Fruit fly (Drosophila melanogaster): Measurements from ENCODE around the gene Est-Q.

Gene Est-Q

DNA sequence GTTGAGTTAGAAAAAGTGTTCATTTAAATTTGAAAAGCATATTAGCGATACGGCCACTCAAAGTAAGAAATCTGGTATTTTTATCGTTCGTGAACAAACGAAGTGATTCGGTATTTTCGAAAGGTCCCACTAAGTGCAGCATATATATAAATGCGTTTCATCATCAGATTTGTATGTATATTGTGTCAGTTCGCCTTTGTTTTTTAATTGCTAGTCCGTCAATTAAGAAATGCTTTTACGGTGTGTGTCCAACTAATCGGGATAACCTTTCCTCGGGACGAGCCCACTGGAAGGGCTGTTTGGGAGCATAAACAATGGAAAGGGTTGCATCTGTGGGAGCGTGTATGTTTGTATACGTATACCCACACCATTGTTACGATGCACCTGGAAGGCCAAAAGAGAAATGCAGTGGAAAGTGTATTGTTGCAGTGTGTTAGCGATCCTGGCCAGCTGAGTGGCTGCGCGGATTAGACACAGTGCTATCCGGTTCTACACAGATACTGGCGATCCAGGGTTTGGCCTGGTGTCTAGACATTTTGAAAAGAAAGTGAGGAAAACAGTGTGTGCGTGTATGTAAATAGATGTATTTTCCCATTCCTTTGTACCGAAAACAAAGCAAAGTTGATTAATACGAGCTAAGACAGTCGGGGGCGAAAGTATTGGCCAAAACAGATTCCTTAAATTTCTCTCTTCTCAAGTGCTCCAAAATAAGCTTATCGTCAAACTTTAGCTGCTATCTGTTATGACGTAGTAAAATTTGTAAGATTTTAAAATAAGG, 22.0 kb downstream of the Est-Q start, which contains the start of gene CG7611:
Gene CG7611, plus strand, starts transcription at position 128 of the 778 bp plus-strand sequence.
- TF ChIP-seq CG33017 (tag; optimal IDR thresholded peaks at IDR 0.05) (no peak), Mnt (GFP tag; optimal IDR thresholded peaks at IDR 0.05) (no peak), CG14711 (tag; optimal IDR thresholded peaks at IDR 0.05) (no peak), CG5204 (GFP tag; optimal IDR thresholded peaks at IDR 0.05) (no peak)

- TF ChIP-seq CG33017 (tag; optimal IDR thresholded peaks at IDR 0.05) (no peak), CG5204 (GFP tag; optimal IDR thresholded peaks at IDR 0.05) (no peak), cic (GFP tag; optimal IDR thresholded peaks at IDR 0.05) (peak; percentile 2), CG7045 (GFP tag; optimal IDR thresholded peaks at IDR 0.05) (peak; percentile 24), Clk (GFP tag; optimal IDR thresholded peaks at IDR 0.05) (peak; percentile 1), bab1 (GFP tag; optimal IDR thresholded peaks at IDR 0.05) (peak; percentile 4), CG12768 (GFP tag; optimal IDR thresholded peaks at IDR 0.05) (peak; percentile 18), CG7101 (tag; optimal IDR thresholded peaks at IDR 0.05) (peak; percentile 42), tj (GFP tag; optimal IDR thresholded peaks at IDR 0.05) (no peak), CG1620 (GFP tag; optimal IDR thresholded peaks at IDR 0.05) (peak; percentile 18), pad (GFP tag; optimal IDR thresholded peaks at IDR 0.05) (no peak), Crg-1 (GFP tag; optimal IDR thresholded peaks at IDR 0.05) (peak; percentile 31), kay (GFP tag; ENCODE audit: borderline replicate concordance) (no peak), ovo (GFP tag; optimal IDR thresholded peaks at IDR 0.05) (no peak), CG11617 (GFP tag; optimal IDR thresholded peaks at IDR 0.05) (peak; percentile 39), cnc (optimal IDR thresholded peaks at IDR 0.05) (no peak), toe (GFP tag; optimal IDR thresholded peaks at IDR 0.05) (no peak), Mnt (GFP tag; optimal IDR thresholded peaks at IDR 0.05) (peak; percentile 19), Hr96 (GFP tag; optimal IDR thresholded peaks at IDR 0.05) (no peak), CG14711 (tag; optimal IDR thresholded peaks at IDR 0.05) (no peak)
These were observed 23.1 kb downstream of the Est-Q start for dm6 chr3L:21524071-21524889.

dm6 chr3L:21529108-21529507, 27.9 kb downstream of the Est-Q start, which contains the start of gene Arv1:
Arv1 (minus strand) TSS chr3L:21529333.
- TF ChIP-seq kay (GFP tag; ENCODE audit: borderline replicate concordance): peak; percentile 91
- no peak for TF ChIP-seq CG12768 (GFP tag; optimal IDR thresholded peaks at IDR 0.05)
- no peak for TF ChIP-seq CG1620 (GFP tag; optimal IDR thresholded peaks at IDR 0.05)
- no peak for TF ChIP-seq tj (GFP tag; optimal IDR thresholded peaks at IDR 0.05)
- TF ChIP-seq Mnt (GFP tag; optimal IDR thresholded peaks at IDR 0.05): no peak
- TF ChIP-seq cic (GFP tag; optimal IDR thresholded peaks at IDR 0.05): no peak
- peak; percentile 28 for TF ChIP-seq bab1 (GFP tag; optimal IDR thresholded peaks at IDR 0.05)
- TF ChIP-seq Crg-1 (GFP tag; optimal IDR thresholded peaks at IDR 0.05): no peak
- no peak for TF ChIP-seq CG7101 (tag; optimal IDR thresholded peaks at IDR 0.05)

dm6 chr3L:21533270-21533948, 32.2 kb downstream of the Est-Q start, which contains the start of gene Mkrn1:
Mkrn1 (minus strand) TSS chr3L:21533713.
- TF ChIP-seq bab1 (GFP tag; optimal IDR thresholded peaks at IDR 0.05): peak; percentile 58
- no peak for TF ChIP-seq kay (GFP tag; ENCODE audit: borderline replicate concordance)
- TF ChIP-seq pad (GFP tag; optimal IDR thresholded peaks at IDR 0.05): no peak
- TF ChIP-seq CG11617 (GFP tag; optimal IDR thresholded peaks at IDR 0.05): no peak
- no peak for TF ChIP-seq Crg-1 (GFP tag; optimal IDR thresholded peaks at IDR 0.05)

- no peak for TF ChIP-seq Crg-1 (GFP tag; optimal IDR thresholded peaks at IDR 0.05)
- TF ChIP-seq ovo (GFP tag; optimal IDR thresholded peaks at IDR 0.05): no peak
- no peak for TF ChIP-seq Clk (GFP tag; optimal IDR thresholded peaks at IDR 0.05)
- no peak for TF ChIP-seq CG11617 (GFP tag; optimal IDR thresholded peaks at IDR 0.05)
- TF ChIP-seq tj (GFP tag; optimal IDR thresholded peaks at IDR 0.05): no peak
- no peak for TF ChIP-seq kay (GFP tag; ENCODE audit: borderline replicate concordance)
- TF ChIP-seq CG12768 (GFP tag; optimal IDR thresholded peaks at IDR 0.05): no peak
- no peak for TF ChIP-seq CG7101 (tag; optimal IDR thresholded peaks at IDR 0.05)
- TF ChIP-seq cic (GFP tag; optimal IDR thresholded peaks at IDR 0.05): no peak
- no peak for TF ChIP-seq CG14711 (tag; optimal IDR thresholded peaks at IDR 0.05)
- TF ChIP-seq CG33017 (tag; optimal IDR thresholded peaks at IDR 0.05): no peak
- TF ChIP-seq CG5204 (GFP tag; optimal IDR thresholded peaks at IDR 0.05): no peak
- no peak for TF ChIP-seq CG7045 (GFP tag; optimal IDR thresholded peaks at IDR 0.05)
- TF ChIP-seq toe (GFP tag; optimal IDR thresholded peaks at IDR 0.05): no peak
- no peak for TF ChIP-seq cnc (optimal IDR thresholded peaks at IDR 0.05)
These were observed 33.1 kb downstream of the Est-Q start, which contains the start of gene ppk5 for dm6 chr3L:21534360-21534759. ppk5 (plus strand) TSS chr3L:21534660.

- TF ChIP-seq CG14711 (tag; optimal IDR thresholded peaks at IDR 0.05) (peak; percentile 99), pad (GFP tag; optimal IDR thresholded peaks at IDR 0.05) (peak; percentile 50), CG33017 (tag; optimal IDR thresholded peaks at IDR 0.05) (no peak), bab1 (GFP tag; optimal IDR thresholded peaks at IDR 0.05) (peak; percentile 70), ovo (GFP tag; optimal IDR thresholded peaks at IDR 0.05) (peak; percentile 86), Crg-1 (GFP tag; optimal IDR thresholded peaks at IDR 0.05) (peak; percentile 19), Hr96 (GFP tag; optimal IDR thresholded peaks at IDR 0.05) (no peak), kay (GFP tag; ENCODE audit: borderline replicate concordance) (no peak), Mnt (GFP tag; optimal IDR thresholded peaks at IDR 0.05) (peak; percentile 33), CG5204 (GFP tag; optimal IDR thresholded peaks at IDR 0.05) (no peak), cnc (optimal IDR thresholded peaks at IDR 0.05) (peak; percentile 81 to 95), CG1620 (GFP tag; optimal IDR thresholded peaks at IDR 0.05) (peak; percentile 51), CG11617 (GFP tag; optimal IDR thresholded peaks at IDR 0.05) (peak; percentile 5), CG12768 (GFP tag; optimal IDR thresholded peaks at IDR 0.05) (no peak), toe (GFP tag; optimal IDR thresholded peaks at IDR 0.05) (no peak), cic (GFP tag; optimal IDR thresholded peaks at IDR 0.05) (no peak), CG7101 (tag; optimal IDR thresholded peaks at IDR 0.05) (no peak)
These were observed 35.6 kb downstream of the Est-Q start, which contains the start of gene Rpn10 for dm6 chr3L:21536857-21537256. Rpn10 (plus strand) TSS chr3L:21537000.
